Worm (Caenorhabditis elegans): ENCODE measurements around the gene mics-1.

ce11 chrV:10535325-10535724 lies 42.8 kb downstream of the mics-1 start:
- no peak for TF ChIP-seq nhr-11 (tag; optimal IDR thresholded peaks at IDR 0.05)
- TF ChIP-seq pat-9 (tag; optimal IDR thresholded peaks at IDR 0.05) = no peak
- no peak for TF ChIP-seq ceh-9 (tag; optimal IDR thresholded peaks at IDR 0.05)

Measured in whole organism, late embryonic.